Worm (Caenorhabditis elegans) whole organism, late embryonic: ENCODE measurements around the gene clec-45.

Experiments
- C38D4.7 ChIP-seq: fragments of 200-800 bp; sonication (Bioruptor generic); optimal IDR thresholded peaks from 2 replicates; lab custom pipeline; 2018; ENCODE audit warnings: mild to moderate bottlenecking, missing genetic modification characterization, moderate library complexity, missing compliant biosample characterization
- ceh-14 ChIP-seq: sonication (generic microtip); optimal IDR thresholded peaks from 2 replicates; lab custom pipeline; 2016; ENCODE audit warnings: missing genotype, missing genetic modification characterization, missing compliant biosample characterization
- ceh-18 ChIP-seq: sonication (generic microtip); optimal IDR thresholded peaks from 2 replicates; lab custom pipeline; 2016; ENCODE audit warnings: missing genetic modification characterization, missing compliant biosample characterization
- ceh-2 ChIP-seq: sonication (generic microtip); optimal IDR thresholded peaks from 2 replicates; lab custom pipeline; 2016; ENCODE audit warnings: missing genotype, missing genetic modification characterization, missing compliant biosample characterization
- ceh-22 ChIP-seq: sonication (generic microtip); optimal IDR thresholded peaks from 2 replicates; lab custom pipeline; 2017; ENCODE audit warnings: missing biosample characterization, missing genetic modification characterization
- ceh-24 ChIP-seq: sonication (generic microtip); optimal IDR thresholded peaks from 2 replicates; lab custom pipeline; 2016; ENCODE audit warnings: mild to moderate bottlenecking, missing genetic modification characterization, missing compliant biosample characterization
- ceh-31 ChIP-seq: sonication (generic microtip); optimal IDR thresholded peaks from 2 replicates; lab custom pipeline; 2016; ENCODE audit warnings: missing genetic modification characterization, missing compliant biosample characterization
- ceh-34 ChIP-seq: sonication (generic microtip); optimal IDR thresholded peaks from 2 replicates; lab custom pipeline; 2016; ENCODE audit warnings: mild to moderate bottlenecking, missing genetic modification characterization, missing compliant biosample characterization
- ceh-6 ChIP-seq: fragments of 200-800 bp; sonication (Bioruptor generic); optimal IDR thresholded peaks from 2 replicates; lab custom pipeline; 2018; ENCODE audit warnings: mild to moderate bottlenecking, missing genetic modification characterization, missing compliant biosample characterization
- che-1 ChIP-seq: sonication (generic microtip); optimal IDR thresholded peaks from 2 replicates; lab custom pipeline; 2016; ENCODE audit warnings: mild to moderate bottlenecking, missing genetic modification characterization, missing compliant biosample characterization
- elt-2 ChIP-seq: sonication (generic microtip); optimal IDR thresholded peaks from 2 replicates; lab custom pipeline; 2016; ENCODE audit warnings: missing genetic modification reagents, missing genetic modification characterization, missing compliant biosample characterization
- fax-1 ChIP-seq: sonication (generic microtip); optimal IDR thresholded peaks from 2 replicates; lab custom pipeline; 2016; ENCODE audit warnings: missing genotype, missing genetic modification characterization, missing compliant biosample characterization
- fkh-6 ChIP-seq: sonication (generic microtip); optimal IDR thresholded peaks from 2 replicates; lab custom pipeline; 2016; ENCODE audit warnings: missing genetic modification characterization, missing compliant biosample characterization
- hlh-30 ChIP-seq: sonication (generic microtip); optimal IDR thresholded peaks from 2 replicates; lab custom pipeline; 2017; ENCODE audit warnings: antibody characterized with exemption, missing genetic modification characterization, missing compliant biosample characterization; ENCODE audit not compliant: insufficient read depth
- hlh-6 ChIP-seq: sonication (generic microtip); optimal IDR thresholded peaks from 2 replicates; lab custom pipeline; 2016; ENCODE audit warnings: missing genotype, missing genetic modification characterization, missing compliant biosample characterization
- lim-6 ChIP-seq: sonication (generic microtip); optimal IDR thresholded peaks from 2 replicates; lab custom pipeline; 2016; ENCODE audit warnings: missing genetic modification characterization, missing compliant biosample characterization
- mec-3 ChIP-seq: sonication (generic microtip); optimal IDR thresholded peaks from 2 replicates; lab custom pipeline; 2016; ENCODE audit warnings: borderline replicate concordance, missing genetic modification characterization, missing compliant biosample characterization
- nfya-1 ChIP-seq: sonication (generic microtip); optimal IDR thresholded peaks from 2 replicates; lab custom pipeline; 2017; ENCODE audit warnings: missing genetic modification characterization, mild to moderate bottlenecking, missing compliant biosample characterization, antibody characterized with exemption, moderate library complexity
- nhr-232 ChIP-seq: sonication (generic microtip); optimal IDR thresholded peaks from 2 replicates; lab custom pipeline; 2016; ENCODE audit warnings: missing genetic modification characterization, missing compliant biosample characterization
- odd-2 ChIP-seq: sonication (generic microtip); optimal IDR thresholded peaks from 2 replicates; lab custom pipeline; 2017; ENCODE audit warnings: antibody characterized with exemption, mild to moderate bottlenecking, missing genetic modification characterization, missing compliant biosample characterization
- pag-3 ChIP-seq: sonication (generic microtip); optimal IDR thresholded peaks from 2 replicates; lab custom pipeline; 2016; ENCODE audit warnings: missing compliant biosample characterization, missing genetic modification characterization, borderline replicate concordance
- pat-9 ChIP-seq: fragments of 200-800 bp; sonication (Bioruptor generic); optimal IDR thresholded peaks from 2 replicates; lab custom pipeline; 2018; ENCODE audit warnings: mild to moderate bottlenecking, missing genetic modification characterization, moderate library complexity, missing compliant biosample characterization
- pax-1 ChIP-seq: fragments of 150-350 bp; optimal IDR thresholded peaks from 2 replicates; lab custom pipeline; 2014; ENCODE audit warnings: missing biosample characterization, missing genetic modification characterization
- pqm-1 ChIP-seq: sonication (generic microtip); optimal IDR thresholded peaks from 2 replicates; lab custom pipeline; 2016; ENCODE audit warnings: missing genetic modification characterization, missing compliant biosample characterization
- rnt-1 ChIP-seq: sonication (generic microtip); optimal IDR thresholded peaks from 2 replicates; lab custom pipeline; 2016; ENCODE audit warnings: missing genetic modification characterization, missing compliant biosample characterization
- sdc-2 ChIP-seq: sonication (generic microtip); optimal IDR thresholded peaks from 2 replicates; lab custom pipeline; 2016; ENCODE audit warnings: missing genotype, missing genetic modification characterization, missing compliant biosample characterization
- sox-2 ChIP-seq: fragments of 200-800 bp; sonication (Bioruptor generic); IDR thresholded peaks from 2 replicates; pipeline ENCODE4 v1.3.6; 2022; ENCODE audit warnings: missing genetic modification reagents, missing genetic modification characterization, missing compliant biosample characterization
- tbx-2 ChIP-seq: sonication (generic microtip); optimal IDR thresholded peaks from 2 replicates; lab custom pipeline; 2016; ENCODE audit warnings: missing genetic modification characterization, missing compliant biosample characterization
- tbx-7 ChIP-seq: sonication (generic microtip); optimal IDR thresholded peaks from 2 replicates; lab custom pipeline; 2016; ENCODE audit warnings: missing genotype, missing genetic modification characterization, missing compliant biosample characterization
- unc-3 ChIP-seq, 2 experiments: fragments of 200-800 bp in 1 of 2; sonication (Bioruptor generic) in 1 of 2; sonication (generic microtip) in 1 of 2; conservative IDR thresholded peaks in 1 of 2; optimal IDR thresholded peaks in 1 of 2; 2 replicates each; pipeline versions ENCODE4 v1.3.6 to Lab custom; 2016 to 2022; ENCODE audit warnings: missing compliant biosample characterization in 2 of 2, missing genetic modification characterization in 2 of 2, missing genetic modification reagents in 1 of 2
- unc-55 ChIP-seq: sonication (generic microtip); optimal IDR thresholded peaks from 2 replicates; lab custom pipeline; 2017; ENCODE audit warnings: missing biosample characterization, missing genetic modification reagents, missing genetic modification characterization
- unc-86 ChIP-seq: sonication (generic microtip); optimal IDR thresholded peaks from 2 replicates; lab custom pipeline; 2016; ENCODE audit warnings: missing genetic modification characterization, missing compliant biosample characterization
- zip-5 ChIP-seq: sonication (generic microtip); optimal IDR thresholded peaks from 2 replicates; lab custom pipeline; 2016; ENCODE audit warnings: missing genetic modification characterization, missing compliant biosample characterization

The clec-45 gene

DNA sequence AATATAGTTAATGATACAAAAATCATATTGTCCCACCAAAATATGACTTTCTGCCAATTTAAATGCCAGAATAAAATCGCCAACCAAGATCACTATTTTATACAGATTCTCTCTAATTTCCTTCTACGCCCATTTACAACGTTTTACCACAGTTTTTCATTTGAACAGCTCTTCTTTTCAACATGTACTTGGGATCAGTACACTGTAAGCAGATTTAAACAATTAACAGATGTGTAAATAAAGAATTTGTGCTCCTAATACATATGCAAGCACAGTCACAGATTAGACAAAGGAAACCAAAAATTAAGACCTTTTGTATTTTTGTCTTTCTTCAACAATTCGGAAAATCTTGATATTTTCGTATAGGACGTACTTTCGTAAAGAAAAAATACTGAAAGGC lies 5.5 kb downstream of the clec-45 start, which contains the start of gene F07C4.11:
TSS of gene F07C4.11 (minus strand) at position 101 of the 400 bp plus-strand sequence.
- TF ChIP-seq pax-1 (tag; lab: Kevin White, UChicago) = no peak
- TF ChIP-seq ceh-2 (tag; lab: Kevin White, UChicago) = no peak
- TF ChIP-seq hlh-6 = no peak
- no peak for TF ChIP-seq hlh-30
- TF ChIP-seq unc-3 (GFP tag; conservative IDR thresholded peaks at IDR 0.05; lab: Robert Waterston, UW) = no peak
- TF ChIP-seq unc-3 (tag; optimal IDR thresholded peaks at IDR 0.05; lab: Kevin White, UChicago) = no peak
- no peak for TF ChIP-seq lim-6 (tag; lab: Kevin White, UChicago)

DNA sequence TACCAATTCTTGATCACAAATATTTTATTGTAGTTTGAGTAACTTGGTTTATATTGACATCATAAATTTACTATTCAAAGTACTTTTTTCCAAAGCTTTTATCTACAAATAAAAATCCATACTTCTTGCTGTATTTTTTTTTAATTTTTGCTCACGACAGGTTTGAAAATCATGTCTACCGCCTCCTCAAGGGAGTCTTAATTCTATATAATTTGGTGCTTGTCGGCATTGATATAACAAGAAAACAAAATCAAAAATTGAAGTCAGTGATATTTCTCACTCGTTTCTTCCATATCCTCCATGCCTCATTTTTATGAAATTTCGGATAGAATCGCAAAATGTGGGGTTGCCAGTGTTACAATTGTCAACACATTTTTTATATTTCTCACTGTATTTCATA lies 7.6 kb downstream of the clec-45 start, which contains the start of gene str-47:
TSS of gene str-47 (plus strand) at position 301 of the 400 bp plus-strand sequence.
- TF ChIP-seq tbx-2 (tag; lab: Kevin White, UChicago) = no peak
- no peak for TF ChIP-seq mec-3 (tag; lab: Kevin White, UChicago)
- TF ChIP-seq unc-86 (tag; lab: Kevin White, UChicago) = no peak
- no peak for TF ChIP-seq fkh-6 (tag; lab: Kevin White, UChicago)
- no peak for TF ChIP-seq pqm-1
- TF ChIP-seq ceh-2 (tag; lab: Kevin White, UChicago) = no peak
- no peak for TF ChIP-seq C38D4.7 (GFP tag; lab: Kevin White, UChicago)
- TF ChIP-seq odd-2 (tag; lab: Kevin White, UChicago) = no peak

DNA sequence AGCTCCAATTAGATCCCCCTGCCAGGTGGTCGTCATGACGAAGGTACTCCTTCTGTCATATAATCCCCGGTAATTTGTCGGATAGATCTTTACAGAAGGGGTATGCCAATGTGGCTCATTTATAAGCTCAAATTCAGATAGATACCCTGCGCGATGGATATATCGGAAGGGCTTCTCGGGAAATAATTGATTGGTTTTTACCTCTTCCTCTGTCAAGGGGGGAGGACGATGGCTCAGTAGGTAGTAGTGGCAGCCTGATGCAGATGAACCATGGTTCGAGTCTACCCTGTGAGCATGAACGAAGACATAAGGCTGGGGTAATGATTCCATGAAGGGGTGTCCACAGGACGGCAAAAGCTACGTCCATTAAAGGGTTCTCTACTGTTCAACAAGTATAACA lies 9.2 kb downstream of the clec-45 start:
- no peak for TF ChIP-seq ceh-22 (tag; lab: Kevin White, UChicago)
- no peak for TF ChIP-seq ceh-24 (tag; lab: Kevin White, UChicago)
- peak; percentile 95 for TF ChIP-seq sdc-2
- no peak for TF ChIP-seq pax-1 (tag; lab: Kevin White, UChicago)
- TF ChIP-seq ceh-18 (tag; lab: Kevin White, UChicago) = no peak

DNA sequence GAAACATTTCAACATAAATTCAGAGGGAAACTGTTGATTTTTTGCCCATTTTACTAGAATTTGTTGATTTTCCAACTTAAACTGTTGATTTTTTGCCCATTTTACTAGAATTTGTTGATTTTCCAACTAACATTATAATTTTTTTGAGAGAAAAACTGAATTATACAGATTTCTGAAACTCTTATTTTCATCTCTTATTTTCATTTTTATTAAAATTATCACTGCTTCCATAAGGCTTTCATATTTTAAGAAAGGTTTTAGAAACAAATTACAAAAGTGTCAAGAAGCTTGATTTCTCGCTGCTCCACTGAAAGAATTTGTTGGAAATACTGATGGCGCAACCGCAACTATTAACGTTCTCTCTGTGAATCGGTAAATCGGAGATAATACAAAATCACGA lies 12.1 kb downstream of the clec-45 start:
- TF ChIP-seq fax-1 (no peak), sox-2 (GFP tag; lab: Robert Waterston, UW) (no peak), elt-2 (tag; lab: Kevin White, UChicago) (no peak)

ce11 chrV:7651757-7652156 lies 13.9 kb downstream of the clec-45 start, which contains the start of gene srh-234:
Gene srh-234 (minus strand): TSS chrV:7651857.
- no peak for TF ChIP-seq ceh-34 (tag; lab: Kevin White, UChicago)
- TF ChIP-seq tbx-7 (tag; lab: Kevin White, UChicago) = no peak
- TF ChIP-seq zip-5 = no peak
- no peak for TF ChIP-seq tbx-2 (tag; lab: Kevin White, UChicago)
- no peak for TF ChIP-seq pax-1 (tag; lab: Kevin White, UChicago)
- TF ChIP-seq nhr-232 (tag; lab: Kevin White, UChicago) = no peak
- TF ChIP-seq pag-3 (tag; lab: Kevin White, UChicago) = no peak
- TF ChIP-seq nfya-1 (tag; lab: Kevin White, UChicago) = no peak
- no peak for TF ChIP-seq lim-6 (tag; lab: Kevin White, UChicago)
- no peak for TF ChIP-seq unc-55 (GFP tag; lab: Kevin White, UChicago)
- no peak for TF ChIP-seq che-1 (tag; lab: Kevin White, UChicago)
- no peak for TF ChIP-seq fkh-6 (tag; lab: Kevin White, UChicago)
- TF ChIP-seq mec-3 (tag; lab: Kevin White, UChicago) = no peak
- TF ChIP-seq ceh-6 (GFP tag; lab: Kevin White, UChicago) = no peak
- no peak for TF ChIP-seq rnt-1 (tag; lab: Kevin White, UChicago)
- no peak for TF ChIP-seq pat-9 (tag; lab: Kevin White, UChicago)
- no peak for TF ChIP-seq ceh-31 (tag; lab: Kevin White, UChicago)
- TF ChIP-seq ceh-14 (tag; lab: Kevin White, UChicago) = no peak
- TF ChIP-seq, all 69 proteins: peak for 0
